Fruit fly (Drosophila melanogaster) whole organism, pupa: Measurements from ENCODE around the gene CG14644.
A peak's percentile ranks its signal among the peaks of the same experiment; 100 is the strongest.

ENCODE experiments used
- CG10348 ChIP-seq: fragments of 200-800 bp; sonication (Bioruptor generic); IDR thresholded peaks from 2 replicates; pipeline ENCODE4 v1.3.6; 2022; ENCODE audit warnings: missing biosample characterization, missing genetic modification characterization
- CG12605 ChIP-seq: fragments of 200-800 bp; sonication (Bioruptor generic); IDR thresholded peaks from 2 replicates; pipeline ENCODE4 v1.3.6; 2022; ENCODE audit warnings: missing biosample characterization, missing genetic modification characterization
- CG13204 ChIP-seq: fragments of 200-800 bp; sonication (Bioruptor generic); optimal IDR thresholded peaks from 2 replicates; lab custom pipeline; 2018; ENCODE audit warnings: missing biosample characterization, mild to moderate bottlenecking, missing genetic modification characterization, moderate library complexity
- CG14655 ChIP-seq: fragments of 200-800 bp; sonication (Bioruptor generic); optimal IDR thresholded peaks from 3 replicates; lab custom pipeline; 2017; ENCODE audit warnings: mild to moderate bottlenecking, missing biosample characterization, missing genetic modification reagents, missing genetic modification characterization
- CG15710 ChIP-seq: fragments of 200-800 bp; sonication (Bioruptor generic); optimal IDR thresholded peaks from 2 replicates; lab custom pipeline; 2018; ENCODE audit warnings: missing biosample characterization, mild to moderate bottlenecking, missing genetic modification characterization, moderate library complexity
- CG17806 ChIP-seq: fragments of 200-800 bp; sonication (Bioruptor generic); optimal IDR thresholded peaks from 2 replicates; lab custom pipeline; 2018; ENCODE audit warnings: missing biosample characterization, mild to moderate bottlenecking, missing genetic modification characterization, moderate library complexity
- CG32121 ChIP-seq: fragments of 200-800 bp; sonication (Bioruptor generic); IDR thresholded peaks from 2 replicates; pipeline ENCODE4 v1.3.6; 2022; ENCODE audit warnings: missing biosample characterization, missing genetic modification characterization
- CG34367 ChIP-seq: fragments of 200-800 bp; sonication (Bioruptor generic); optimal IDR thresholded peaks from 2 replicates; lab custom pipeline; 2018; ENCODE audit warnings: missing biosample characterization, mild to moderate bottlenecking, missing genetic modification characterization
- CG4496 ChIP-seq: fragments of 200-800 bp; sonication (Bioruptor generic); IDR thresholded peaks from 3 replicates; pipeline ENCODE4 v1.3.6; 2022; ENCODE audit warnings: missing biosample characterization, missing genetic modification characterization
- CG8159 ChIP-seq: fragments of 200-800 bp; sonication (Bioruptor generic); optimal IDR thresholded peaks from 3 replicates; lab custom pipeline; 2018; ENCODE audit warnings: missing biosample characterization, mild to moderate bottlenecking, missing genetic modification characterization, moderate library complexity
- CG8301 ChIP-seq: fragments of 200-800 bp; sonication (Bioruptor generic); optimal IDR thresholded peaks from 2 replicates; lab custom pipeline; 2018; ENCODE audit warnings: missing biosample characterization, mild to moderate bottlenecking, missing genetic modification characterization
- CG9948 ChIP-seq: fragments of 200-800 bp; sonication (Bioruptor generic); optimal IDR thresholded peaks from 2 replicates; lab custom pipeline; 2018; ENCODE audit warnings: missing biosample characterization, mild to moderate bottlenecking, missing genetic modification characterization, moderate library complexity
- D1 ChIP-seq: fragments of 200-800 bp; sonication (Bioruptor generic); optimal IDR thresholded peaks from 2 replicates; lab custom pipeline; 2018; ENCODE audit warnings: missing biosample characterization, mild to moderate bottlenecking, missing genetic modification characterization, moderate library complexity
- EcR ChIP-seq: fragments of 200-800 bp; sonication (Bioruptor generic); optimal IDR thresholded peaks from 3 replicates; lab custom pipeline; 2019; ENCODE audit warnings: missing biosample characterization, missing genetic modification characterization, mild to moderate bottlenecking, moderate library complexity, missing genetic modification reagents
- Ets98B ChIP-seq: fragments of 200-800 bp; sonication (Bioruptor generic); IDR thresholded peaks from 2 replicates; pipeline ENCODE4 v1.3.6; 2022; ENCODE audit warnings: missing biosample characterization, missing genetic modification characterization
- Pif1A ChIP-seq: fragments of 200-800 bp; sonication (Bioruptor generic); optimal IDR thresholded peaks from 3 replicates; lab custom pipeline; 2016; ENCODE audit warnings: missing biosample characterization, missing genetic modification characterization
- Pif1B ChIP-seq: fragments of 200-800 bp; sonication (Bioruptor generic); optimal IDR thresholded peaks from 3 replicates; lab custom pipeline; 2016; ENCODE audit warnings: missing biosample characterization, missing genetic modification characterization
- Snoo ChIP-seq: fragments of 200-800 bp; sonication (Bioruptor generic); optimal IDR thresholded peaks from 3 replicates; lab custom pipeline; 2017; ENCODE audit warnings: missing biosample characterization, mild to moderate bottlenecking, missing genetic modification characterization, inconsistent platforms
- fd96Ca ChIP-seq: fragments of 200-800 bp; sonication (Bioruptor generic); IDR thresholded peaks from 3 replicates; pipeline ENCODE4 v1.3.6; 2022; ENCODE audit warnings: missing biosample characterization, missing genetic modification characterization
- gl ChIP-seq: fragments of 200-800 bp; sonication (Bioruptor generic); optimal IDR thresholded peaks from 2 replicates; lab custom pipeline; 2018; ENCODE audit warnings: missing biosample characterization, mild to moderate bottlenecking, missing genetic modification characterization
- rn ChIP-seq: fragments of 200-800 bp; sonication (Bioruptor generic); IDR thresholded peaks from 2 replicates; pipeline ENCODE4 v1.3.6; 2022; ENCODE audit warnings: missing biosample characterization, missing genetic modification characterization

CG14644 gene

dm6 chr3R:4254408-4254807, 1.6 kb upstream of the CG14644 start, which contains the start of gene TwdlV:
Gene TwdlV (plus strand): TSS chr3R:4254708.
- no peak for TF ChIP-seq fd96Ca (GFP tag; lab: Robert Waterston, UW)

- TF ChIP-seq CG13204 (no peak), gl (no peak), Pif1B (GFP tag; lab: Kevin White, UChicago) (no peak), Pif1A (no peak), CG34367 (tag; lab: Kevin White, UChicago) (no peak), CG17806 (tag; lab: Kevin White, UChicago) (no peak), fd96Ca (GFP tag; lab: Robert Waterston, UW) (no peak), CG10348 (no peak), D1 (tag; lab: Kevin White, UChicago) (no peak), CG14655 (GFP tag; lab: Kevin White, UChicago) (no peak), CG8301 (tag; lab: Kevin White, UChicago) (no peak), rn (GFP tag; lab: Robert Waterston, UW) (no peak), CG9948 (tag; lab: Kevin White, UChicago) (no peak), CG15710 (tag; lab: Kevin White, UChicago) (no peak)
Observed at dm6 chr3R:4251241-4251640, 1.6 kb downstream of the CG14644 start, which contains the start of gene TwdlG. Gene TwdlG (minus strand): TSS chr3R:4251341.

- TF ChIP-seq Ets98B (GFP tag; lab: Robert Waterston, UW): no peak
- TF ChIP-seq rn (GFP tag; lab: Robert Waterston, UW): no peak
- no peak for TF ChIP-seq CG8159
- no peak for TF ChIP-seq gl
- no peak for TF ChIP-seq CG4496 (GFP tag; lab: Robert Waterston, UW)
- no peak for TF ChIP-seq EcR (GFP tag; lab: Kevin White, UChicago)
- no peak for TF ChIP-seq D1 (tag; lab: Kevin White, UChicago)
- no peak for TF ChIP-seq Snoo (tag; lab: Kevin White, UChicago)
- no peak for TF ChIP-seq CG32121 (GFP tag; lab: Robert Waterston, UW)
- TF ChIP-seq CG10348: no peak
- TF ChIP-seq CG17806 (tag; lab: Kevin White, UChicago): no peak
- no peak for TF ChIP-seq CG15710 (tag; lab: Kevin White, UChicago)
- TF ChIP-seq CG14655 (GFP tag; lab: Kevin White, UChicago): no peak
- no peak for TF ChIP-seq CG34367 (tag; lab: Kevin White, UChicago)
- TF ChIP-seq CG12605 (GFP tag; lab: Robert Waterston, UW): no peak
- TF ChIP-seq CG9948 (tag; lab: Kevin White, UChicago): no peak
- TF ChIP-seq Pif1B (GFP tag; lab: Kevin White, UChicago): no peak
- TF ChIP-seq Pif1A: no peak
- TF ChIP-seq CG8301 (tag; lab: Kevin White, UChicago): no peak
Observed at dm6 chr3R:4249947-4250346, 2.9 kb downstream of the CG14644 start.

- TF ChIP-seq CG13204 (no peak), CG14655 (GFP tag; lab: Kevin White, UChicago) (no peak), Pif1B (GFP tag; lab: Kevin White, UChicago) (no peak), EcR (GFP tag; lab: Kevin White, UChicago) (no peak), CG8159 (no peak), CG15710 (tag; lab: Kevin White, UChicago) (no peak), gl (no peak), Ets98B (GFP tag; lab: Robert Waterston, UW) (no peak), Snoo (tag; lab: Kevin White, UChicago) (no peak), CG17806 (tag; lab: Kevin White, UChicago) (no peak), CG4496 (GFP tag; lab: Robert Waterston, UW) (no peak), CG10348 (no peak), CG12605 (GFP tag; lab: Robert Waterston, UW) (no peak), fd96Ca (GFP tag; lab: Robert Waterston, UW) (no peak), D1 (tag; lab: Kevin White, UChicago) (no peak)
Observed at dm6 chr3R:4246578-4247070, 6.2 kb downstream of the CG14644 start, which contains the start of gene TwdlF. Gene TwdlF (plus strand): TSS chr3R:4247020.

- TF ChIP-seq Snoo (tag; lab: Kevin White, UChicago) (no peak), CG17806 (tag; lab: Kevin White, UChicago) (no peak), CG9948 (tag; lab: Kevin White, UChicago) (no peak), CG14655 (GFP tag; lab: Kevin White, UChicago) (no peak), CG12605 (GFP tag; lab: Robert Waterston, UW) (no peak), CG13204 (no peak), CG8159 (peak; percentile 49), CG8301 (tag; lab: Kevin White, UChicago) (no peak), Ets98B (GFP tag; lab: Robert Waterston, UW) (no peak), EcR (GFP tag; lab: Kevin White, UChicago) (no peak), CG4496 (GFP tag; lab: Robert Waterston, UW) (no peak), D1 (tag; lab: Kevin White, UChicago) (no peak), Pif1A (peak; percentile 7)
Observed at dm6 chr3R:4243096-4243940, 9.5 kb downstream of the CG14644 start, which contains the start of gene CG34305. Gene CG34305 (minus strand): TSS chr3R:4243146.
